Worm (Caenorhabditis elegans) whole organism, midembryonic: Measurements from ENCODE around the gene pqn-37.

Source experiments
- cog-1 ChIP-seq: sonication (generic microtip); optimal IDR thresholded peaks from 2 replicates; lab custom pipeline; 2016; ENCODE audit warnings: missing genetic modification characterization, missing compliant biosample characterization
- klf-2 ChIP-seq: fragments of 200-800 bp; sonication (Bioruptor generic); conservative IDR thresholded peaks from 2 replicates; pipeline ENCODE4 v1.3.6; 2022; ENCODE audit warnings: missing genetic modification reagents, missing genetic modification characterization, missing compliant biosample characterization
- ztf-29 ChIP-seq: fragments of 200-800 bp; sonication (Bioruptor generic); IDR thresholded peaks from 2 replicates; pipeline ENCODE4 v1.3.6; 2022; ENCODE audit warnings: missing genetic modification reagents, missing genetic modification characterization, missing compliant biosample characterization

DNA sequence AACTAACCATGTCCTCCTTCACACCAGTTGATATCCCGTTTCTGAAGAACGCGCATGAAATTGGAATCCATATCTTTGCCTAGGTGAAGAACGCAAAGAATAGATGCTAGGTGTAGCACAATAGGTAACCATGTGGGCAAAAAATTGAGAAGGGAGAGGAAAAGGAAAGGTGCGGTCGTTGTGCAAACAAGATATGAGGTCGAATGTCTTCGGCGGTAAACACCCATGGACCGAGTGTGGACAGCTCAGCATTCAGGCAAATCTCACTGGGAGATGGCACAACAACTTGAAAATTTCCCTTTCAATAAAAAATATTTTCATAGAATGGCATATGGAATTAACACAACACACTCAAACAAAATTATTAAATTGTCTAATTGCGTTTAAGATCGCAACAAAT lies 40.8 kb downstream of the pqn-37 start, which contains the start of gene F28B4.4:
- TF ChIP-seq cog-1 (no peak), ztf-29 (GFP tag; lab: Robert Waterston, UW) (no peak), klf-2 (GFP tag; lab: Robert Waterston, UW) (no peak)
